Worm (Caenorhabditis elegans): Measurements from ENCODE around the gene mog-3.

ce11 chrIII:5310403-5310802, 2.0 kb downstream of the mog-3 start:
- no peak for TF ChIP-seq ama-1 (optimal IDR thresholded peaks at IDR 0.05)
- no peak for TF ChIP-seq ama-1 (GFP tag; optimal IDR thresholded peaks at IDR 0.05)
- no peak for TF ChIP-seq pha-4 (tag; optimal IDR thresholded peaks at IDR 0.05)
- TF ChIP-seq dpff-1 (tag; optimal IDR thresholded peaks at IDR 0.05), result no peak
- no peak for TF ChIP-seq madf-6 (GFP tag; IDR thresholded peaks at IDR 0.05)
- TF ChIP-seq ceh-27 (GFP tag; optimal IDR thresholded peaks at IDR 0.05), result no peak
- no peak for TF ChIP-seq ztf-28 (GFP tag; IDR thresholded peaks at IDR 0.05)
- no peak for TF ChIP-seq B0336.3 (GFP tag; IDR thresholded peaks at IDR 0.05)
- TF ChIP-seq K11D2.4 (GFP tag; IDR thresholded peaks at IDR 0.05), result 0 out of 2 replicates have a peak, but pooled peaks have one; percentile 34
- no peak for TF ChIP-seq pbrm-1 (GFP tag; IDR thresholded peaks at IDR 0.05)

Data from whole organism, young adult.